Worm (Caenorhabditis elegans) whole organism, L2 larva: ENCODE data around the gene clc-12.

Experiments
- lsy-2 ChIP-seq, 2 experiments: fragments of 150-350 bp in 1 of 2; sonication (generic microtip) in 1 of 2; optimal IDR thresholded peaks; 2 replicates each; lab custom pipeline; 2014 to 2017; ENCODE audit warnings: missing biosample characterization in 2 of 2, missing genetic modification characterization in 2 of 2
- unc-62 ChIP-seq: fragments of 150-350 bp; optimal IDR thresholded peaks from 2 replicates; lab custom pipeline; 2014; ENCODE audit warnings: missing biosample characterization, missing genetic modification reagents, missing genetic modification characterization

ce11 chrV:17014050-17014449 is 4.9 kb upstream of the clc-12 start, which contains the start of gene clc-13:
- TF ChIP-seq unc-62 (GFP tag; lab: Kevin White, UChicago) (no peak), lsy-2 (tag; optimal IDR thresholded peaks at IDR 0.05; lab: Kevin White, UChicago) (no peak)
